Worm (Caenorhabditis elegans) whole organism, L2 larva: ENCODE results near the gene fbxa-192.

Source experiments
- C34F6.9 ChIP-seq: fragments of 150-350 bp; optimal IDR thresholded peaks from 2 replicates; lab custom pipeline; 2014; ENCODE audit warnings: missing biosample characterization, missing genetic modification characterization
- F13H6.1 ChIP-seq: sonication (generic microtip); optimal IDR thresholded peaks from 2 replicates; lab custom pipeline; 2016; ENCODE audit warnings: missing genetic modification characterization, missing compliant biosample characterization
- R02D3.7 ChIP-seq: fragments of 150-350 bp; optimal IDR thresholded peaks from 2 replicates; lab custom pipeline; 2014; ENCODE audit warnings: missing biosample characterization, missing genetic modification characterization
- Y55F3AM.14 ChIP-seq: fragments of 200-800 bp; sonication (Bioruptor generic); optimal IDR thresholded peaks from 2 replicates; lab custom pipeline; 2018; ENCODE audit warnings: mild to moderate bottlenecking, missing genetic modification characterization, missing compliant biosample characterization
- ZK546.5 ChIP-seq: sonication (generic microtip); optimal IDR thresholded peaks from 2 replicates; lab custom pipeline; 2017; ENCODE audit warnings: missing biosample characterization, missing genetic modification characterization
- alr-1 ChIP-seq: fragments of 150-350 bp; optimal IDR thresholded peaks from 2 replicates; lab custom pipeline; 2014; ENCODE audit warnings: missing biosample characterization, missing genetic modification characterization
- aly-2 ChIP-seq: fragments of 150-350 bp; optimal IDR thresholded peaks from 2 replicates; lab custom pipeline; 2014; ENCODE audit warnings: missing biosample characterization, missing genetic modification characterization
- ama-1 ChIP-seq: fragments of 150-350 bp; optimal IDR thresholded peaks from 2 replicates; lab custom pipeline; 2018; ENCODE audit warnings: inconsistent platforms
- blmp-1 ChIP-seq: sonication (generic microtip); optimal IDR thresholded peaks from 2 replicates; lab custom pipeline; 2017; ENCODE audit warnings: missing genetic modification characterization, mild to moderate bottlenecking, missing compliant biosample characterization, antibody characterized with exemption, moderate library complexity; ENCODE audit not compliant: insufficient read depth
- ceh-16 ChIP-seq: fragments of 150-350 bp; optimal IDR thresholded peaks from 2 replicates; lab custom pipeline; 2014; ENCODE audit warnings: missing biosample characterization, missing genetic modification characterization
- ceh-82 ChIP-seq: fragments of 150-350 bp; optimal IDR thresholded peaks from 2 replicates; lab custom pipeline; 2014; ENCODE audit warnings: missing biosample characterization, missing genetic modification characterization
- crh-2 ChIP-seq: sonication (generic microtip); optimal IDR thresholded peaks from 2 replicates; lab custom pipeline; 2017; ENCODE audit warnings: missing biosample characterization, missing genetic modification characterization
- dmd-4 ChIP-seq: sonication (generic microtip); optimal IDR thresholded peaks from 2 replicates; lab custom pipeline; 2017; ENCODE audit warnings: missing biosample characterization, missing genetic modification characterization
- egl-27 ChIP-seq: sonication (generic microtip); optimal IDR thresholded peaks from 3 replicates; lab custom pipeline; 2017; ENCODE audit warnings: missing biosample characterization, missing genetic modification reagents, missing genetic modification characterization
- elt-1 ChIP-seq: fragments of 150-350 bp; optimal IDR thresholded peaks from 2 replicates; lab custom pipeline; 2014; ENCODE audit warnings: missing biosample characterization, missing genetic modification characterization
- elt-3 ChIP-seq: sonication (generic microtip); optimal IDR thresholded peaks from 2 replicates; lab custom pipeline; 2017; ENCODE audit warnings: missing biosample characterization, missing genetic modification characterization
- fos-1 ChIP-seq: fragments of 150-350 bp; optimal IDR thresholded peaks from 2 replicates; lab custom pipeline; 2014; ENCODE audit warnings: missing biosample characterization, missing genetic modification characterization
- gmeb-1 ChIP-seq: fragments of 150-350 bp; optimal IDR thresholded peaks from 2 replicates; lab custom pipeline; 2014; ENCODE audit warnings: missing biosample characterization, missing genetic modification characterization
- lin-11 ChIP-seq: fragments of 150-350 bp; sonication (generic microtip); optimal IDR thresholded peaks from 2 replicates; lab custom pipeline; 2014; ENCODE audit warnings: missing biosample characterization, missing genetic modification characterization, inconsistent platforms, mixed read lengths
- lin-13 ChIP-seq: fragments of 150-350 bp; optimal IDR thresholded peaks from 2 replicates; lab custom pipeline; 2014; ENCODE audit warnings: missing biosample characterization, missing genetic modification reagents, missing genetic modification characterization
- lin-39 ChIP-seq: fragments of 150-350 bp; optimal IDR thresholded peaks from 2 replicates; lab custom pipeline; 2014; ENCODE audit warnings: missing biosample characterization, missing genetic modification reagents, missing genetic modification characterization
- lsy-2 ChIP-seq, 2 experiments: fragments of 150-350 bp in 1 of 2; sonication (generic microtip) in 1 of 2; optimal IDR thresholded peaks; 2 replicates each; lab custom pipeline; 2014 to 2017; ENCODE audit warnings: missing biosample characterization in 2 of 2, missing genetic modification characterization in 2 of 2
- mab-5 ChIP-seq: fragments of 150-350 bp; optimal IDR thresholded peaks from 2 replicates; lab custom pipeline; 2014; ENCODE audit warnings: missing biosample characterization, missing genetic modification characterization
- mbf-1 ChIP-seq: sonication (generic microtip); optimal IDR thresholded peaks from 2 replicates; lab custom pipeline; 2017; ENCODE audit warnings: missing biosample characterization, missing genetic modification characterization
- mdl-1 ChIP-seq, 2 experiments: fragments of 150-350 bp in 1 of 2; sonication (generic microtip) in 1 of 2; optimal IDR thresholded peaks; 2 replicates each; lab custom pipeline; 2017; ENCODE audit warnings: missing biosample characterization in 2 of 2, missing genetic modification characterization in 2 of 2
- nhr-10 ChIP-seq: sonication (generic microtip); optimal IDR thresholded peaks from 2 replicates; lab custom pipeline; 2017; ENCODE audit warnings: missing biosample characterization, missing genetic modification characterization
- nhr-11 ChIP-seq: fragments of 150-350 bp; optimal IDR thresholded peaks from 2 replicates; lab custom pipeline; 2014; ENCODE audit warnings: missing biosample characterization, missing genetic modification characterization
- nhr-12 ChIP-seq: fragments of 150-350 bp; optimal IDR thresholded peaks from 2 replicates; lab custom pipeline; 2014; ENCODE audit warnings: missing biosample characterization, missing genetic modification characterization
- nhr-21 ChIP-seq: fragments of 150-350 bp; optimal IDR thresholded peaks from 2 replicates; lab custom pipeline; 2014; ENCODE audit warnings: missing biosample characterization, missing genetic modification characterization
- nhr-23 ChIP-seq: fragments of 150-350 bp; optimal IDR thresholded peaks from 2 replicates; lab custom pipeline; 2014; ENCODE audit warnings: missing biosample characterization, missing genetic modification reagents, missing genetic modification characterization
- nhr-237 ChIP-seq: fragments of 150-350 bp; optimal IDR thresholded peaks from 2 replicates; lab custom pipeline; 2014; ENCODE audit warnings: missing biosample characterization, missing genetic modification characterization
- nhr-25 ChIP-seq: fragments of 150-350 bp; sonication (generic microtip); optimal IDR thresholded peaks from 3 replicates; lab custom pipeline; 2014; ENCODE audit warnings: missing biosample characterization, missing genetic modification characterization
- nhr-6 ChIP-seq: fragments of 150-350 bp; optimal IDR thresholded peaks from 2 replicates; lab custom pipeline; 2014; ENCODE audit warnings: missing biosample characterization, missing genetic modification characterization
- nhr-77 ChIP-seq: fragments of 150-350 bp; optimal IDR thresholded peaks from 2 replicates; lab custom pipeline; 2014; ENCODE audit warnings: missing biosample characterization, missing genetic modification characterization
- peb-1 ChIP-seq: fragments of 150-350 bp; optimal IDR thresholded peaks from 2 replicates; lab custom pipeline; 2014; ENCODE audit warnings: missing biosample characterization, missing genetic modification characterization
- skn-1 ChIP-seq: sonication (generic microtip); optimal IDR thresholded peaks from 2 replicates; lab custom pipeline; 2017; ENCODE audit warnings: missing biosample characterization, missing genetic modification characterization
- sma-3 ChIP-seq: sonication (generic microtip); optimal IDR thresholded peaks from 2 replicates; lab custom pipeline; 2016; ENCODE audit warnings: missing genetic modification reagents, missing genetic modification characterization, missing compliant biosample characterization
- sma-9 ChIP-seq, 2 experiments: fragments of 150-350 bp in 1 of 2; sonication (generic microtip) in 1 of 2; optimal IDR thresholded peaks; 2 replicates each; lab custom pipeline; 2014 to 2016; ENCODE audit warnings: missing genetic modification characterization in 2 of 2, mild to moderate bottlenecking in 1 of 2, missing biosample characterization in 1 of 2, missing compliant biosample characterization in 1 of 2, missing genetic modification reagents in 1 of 2, moderate library complexity in 1 of 2
- snpc-4 ChIP-seq: fragments of 150-350 bp; optimal IDR thresholded peaks from 2 replicates; lab custom pipeline; 2014; ENCODE audit warnings: missing biosample characterization, missing genetic modification characterization
- unc-39 ChIP-seq: fragments of 150-350 bp; optimal IDR thresholded peaks from 2 replicates; lab custom pipeline; 2014; ENCODE audit warnings: missing biosample characterization, missing genetic modification characterization
- unc-55 ChIP-seq: fragments of 150-350 bp; sonication (generic microtip); optimal IDR thresholded peaks from 3 replicates; lab custom pipeline; 2014; ENCODE audit warnings: missing biosample characterization, missing genetic modification reagents, missing genetic modification characterization
- unc-62 ChIP-seq: fragments of 150-350 bp; optimal IDR thresholded peaks from 2 replicates; lab custom pipeline; 2014; ENCODE audit warnings: missing biosample characterization, missing genetic modification reagents, missing genetic modification characterization
- zag-1 ChIP-seq: fragments of 150-350 bp; optimal IDR thresholded peaks from 2 replicates; lab custom pipeline; 2014; ENCODE audit warnings: missing biosample characterization, missing genetic modification characterization
- ztf-1 ChIP-seq: fragments of 200-800 bp; sonication (Bioruptor generic); conservative IDR thresholded peaks from 2 replicates; pipeline ENCODE4 v1.3.6; 2022; ENCODE audit warnings: missing genetic modification characterization, missing compliant biosample characterization
- ztf-11 ChIP-seq: sonication (generic microtip); optimal IDR thresholded peaks from 2 replicates; lab custom pipeline; 2017; ENCODE audit warnings: missing biosample characterization, missing genetic modification characterization
- ztf-4 ChIP-seq: fragments of 150-350 bp; optimal IDR thresholded peaks from 2 replicates; lab custom pipeline; 2014; ENCODE audit warnings: missing biosample characterization, missing genetic modification characterization

The fbxa-192 gene

ce11 chrV:17664367-17664766 lies 14.0 kb upstream of the fbxa-192 start:
- no peak for TF ChIP-seq dmd-4
- TF ChIP-seq ama-1, result no peak
- TF ChIP-seq nhr-77, result no peak

- TF ChIP-seq aly-2 (tag; lab: Kevin White, UChicago) (no peak), crh-2 (peak; percentile 35), fos-1 (tag; lab: Kevin White, UChicago) (peak; percentile 83), nhr-237 (no peak), sma-3 (no peak), unc-62 (GFP tag; lab: Kevin White, UChicago) (no peak), sma-9 (GFP tag; optimal IDR thresholded peaks at IDR 0.05; lab: Kevin White, UChicago) (peak; percentile 70), sma-9 (tag; optimal IDR thresholded peaks at IDR 0.05; lab: Kevin White, UChicago) (no peak)
- TF ChIP-seq, all 48 proteins: peak for 3
These were observed 11.9 kb upstream of the fbxa-192 start for ce11 chrV:17662260-17662659.

- TF ChIP-seq ZK546.5 (tag; lab: Kevin White, UChicago), result no peak
- no peak for TF ChIP-seq lin-11
- TF ChIP-seq gmeb-1 (tag; lab: Kevin White, UChicago), result no peak
- no peak for TF ChIP-seq F13H6.1 (tag; lab: Kevin White, UChicago)
- no peak for TF ChIP-seq elt-1
- TF ChIP-seq ztf-4 (tag; lab: Kevin White, UChicago), result no peak
- TF ChIP-seq mab-5, result no peak
- no peak for TF ChIP-seq egl-27 (tag; lab: Kevin White, UChicago)
- no peak for TF ChIP-seq fos-1 (tag; lab: Kevin White, UChicago)
- TF ChIP-seq ztf-1, result no peak
- no peak for TF ChIP-seq Y55F3AM.14 (GFP tag; lab: Kevin White, UChicago)
- TF ChIP-seq lin-39 (tag; lab: Kevin White, UChicago), result no peak
- no peak for TF ChIP-seq unc-62 (GFP tag; lab: Kevin White, UChicago)
- TF ChIP-seq ama-1, result no peak
- TF ChIP-seq nhr-237, result no peak
- TF ChIP-seq elt-3 (tag; lab: Kevin White, UChicago), result no peak
- no peak for TF ChIP-seq lin-13 (GFP tag; lab: Kevin White, UChicago)
- TF ChIP-seq C34F6.9 (tag; lab: Kevin White, UChicago), result no peak
These were observed 9.7 kb upstream of the fbxa-192 start, which contains the start of gene dgat-2 for ce11 chrV:17660003-17660402. Gene dgat-2, plus strand, starts transcription at chrV:17660303.

- no peak for TF ChIP-seq nhr-25 (tag; lab: Kevin White, UChicago)
- TF ChIP-seq alr-1 (tag; lab: Kevin White, UChicago), result no peak
- no peak for TF ChIP-seq elt-1
- TF ChIP-seq nhr-12 (tag; lab: Kevin White, UChicago), result no peak
- no peak for TF ChIP-seq lin-11
- no peak for TF ChIP-seq lsy-2 (tag; optimal IDR thresholded peaks at IDR 0.05; lab: Kevin White, UChicago)
- no peak for TF ChIP-seq unc-62 (GFP tag; lab: Kevin White, UChicago)
- TF ChIP-seq zag-1 (tag; lab: Kevin White, UChicago), result no peak
- peak; percentile 54 for TF ChIP-seq gmeb-1 (tag; lab: Kevin White, UChicago)
- TF ChIP-seq elt-3 (tag; lab: Kevin White, UChicago), result no peak
- TF ChIP-seq sma-3, result peak; percentile 43
- TF ChIP-seq nhr-77, result no peak
- TF ChIP-seq fos-1 (tag; lab: Kevin White, UChicago), result peak; percentile 94
- no peak for TF ChIP-seq skn-1
- TF ChIP-seq ama-1, result no peak
- TF ChIP-seq lin-39 (tag; lab: Kevin White, UChicago), result no peak
- no peak for TF ChIP-seq unc-55
- TF ChIP-seq mdl-1 (tag; optimal IDR thresholded peaks at IDR 0.05; lab: Kevin White, UChicago), result no peak
- TF ChIP-seq C34F6.9 (tag; lab: Kevin White, UChicago), result no peak
- TF ChIP-seq mbf-1 (tag; lab: Kevin White, UChicago), result no peak
- TF ChIP-seq nhr-237, result no peak
- no peak for TF ChIP-seq ztf-1
- peak; percentile 83 for TF ChIP-seq sma-9 (GFP tag; optimal IDR thresholded peaks at IDR 0.05; lab: Kevin White, UChicago)
- no peak for TF ChIP-seq sma-9 (tag; optimal IDR thresholded peaks at IDR 0.05; lab: Kevin White, UChicago)
- TF ChIP-seq R02D3.7 (tag; lab: Kevin White, UChicago), result no peak
- no peak for TF ChIP-seq nhr-23
- TF ChIP-seq ztf-11, result no peak
- no peak for TF ChIP-seq unc-39 (tag; lab: Kevin White, UChicago)
- no peak for TF ChIP-seq aly-2 (tag; lab: Kevin White, UChicago)
- TF ChIP-seq ceh-16 (tag; lab: Kevin White, UChicago), result no peak
- no peak for TF ChIP-seq Y55F3AM.14 (GFP tag; lab: Kevin White, UChicago)
- TF ChIP-seq ceh-82 (tag; lab: Kevin White, UChicago), result no peak
- no peak for TF ChIP-seq lin-13 (GFP tag; lab: Kevin White, UChicago)
- TF ChIP-seq crh-2, result peak; percentile 85
- TF ChIP-seq ztf-4 (tag; lab: Kevin White, UChicago), result no peak
- TF ChIP-seq snpc-4, result no peak
- no peak for TF ChIP-seq nhr-21 (tag; lab: Kevin White, UChicago)
- TF ChIP-seq nhr-6 (tag; lab: Kevin White, UChicago), result no peak
- no peak for TF ChIP-seq ZK546.5 (tag; lab: Kevin White, UChicago)
- TF ChIP-seq nhr-11 (tag; lab: Kevin White, UChicago), result no peak
- no peak for TF ChIP-seq blmp-1 (tag; lab: Kevin White, UChicago)
- no peak for TF ChIP-seq nhr-10
- TF ChIP-seq peb-1 (tag; lab: Kevin White, UChicago), result no peak
These were observed 8.9 kb upstream of the fbxa-192 start, which contains the start of gene fbxa-108 for ce11 chrV:17659228-17659627. Gene fbxa-108, minus strand, starts transcription at chrV:17659385.
